Worm (Caenorhabditis elegans) whole organism, early embryonic: ENCODE measurements around the gene glb-29.

Source experiments
- ama-1 ChIP-seq: fragments of 150-350 bp; optimal IDR thresholded peaks from 2 replicates; lab custom pipeline; 2014
- hmbx-1 ChIP-seq: sonication (generic microtip); optimal IDR thresholded peaks from 2 replicates; lab custom pipeline; 2016; ENCODE audit warnings: mild to moderate bottlenecking, missing genetic modification characterization, missing compliant biosample characterization

ce11 chrII:12052136-12052535 is 43.3 kb downstream of the glb-29 start:
- TF ChIP-seq hmbx-1 (tag; lab: Kevin White, UChicago) (no peak), ama-1 (no peak)
